Worm (Caenorhabditis elegans): ENCODE results near the gene unc-62.

- TF ChIP-seq snpc-4 (tag; optimal IDR thresholded peaks at IDR 0.05) (no peak), ztf-11 (tag; optimal IDR thresholded peaks at IDR 0.05) (no peak), elt-3 (tag; optimal IDR thresholded peaks at IDR 0.05) (no peak), sma-3 (GFP tag; optimal IDR thresholded peaks at IDR 0.05) (no peak), alr-1 (tag; optimal IDR thresholded peaks at IDR 0.05) (no peak), lsy-2 (tag; optimal IDR thresholded peaks at IDR 0.05) (no peak), unc-39 (tag; optimal IDR thresholded peaks at IDR 0.05) (no peak), zag-1 (tag; optimal IDR thresholded peaks at IDR 0.05) (no peak), nhr-237 (tag; optimal IDR thresholded peaks at IDR 0.05) (no peak), lin-13 (GFP tag; optimal IDR thresholded peaks at IDR 0.05) (no peak), lin-39 (tag; optimal IDR thresholded peaks at IDR 0.05) (no peak), skn-1 (tag; optimal IDR thresholded peaks at IDR 0.05) (no peak), dmd-4 (tag; optimal IDR thresholded peaks at IDR 0.05) (no peak)
Observed at ce11 chrV:4501974-4502373, 4.7 kb downstream of the unc-62 start.

Data from whole organism, L2 larva.